Worm (Caenorhabditis elegans): Measurements from ENCODE around the gene mltn-12.

The mltn-12 gene

ce11 chrIV:8951953-8952567 is 40.8 kb upstream of the mltn-12 start:
- TF ChIP-seq sup-37 (GFP tag; optimal IDR thresholded peaks at IDR 0.05) (no peak), skn-1 (tag; optimal IDR thresholded peaks at IDR 0.05) (no peak), hlh-17 (GFP tag; optimal IDR thresholded peaks at IDR 0.05; ENCODE audit: borderline replicate concordance) (no peak), nhr-71 (tag; optimal IDR thresholded peaks at IDR 0.05) (no peak), elt-2 (tag; optimal IDR thresholded peaks at IDR 0.05) (peak; percentile 16), efl-1 (optimal IDR thresholded peaks at IDR 0.05) (no peak), efl-1 (GFP tag; optimal IDR thresholded peaks at IDR 0.05 in 1 of 2) (peak in 1 of 2 experiments; percentile 90)

ce11 chrIV:8954126-8954525 is 38.8 kb upstream of the mltn-12 start:
- TF ChIP-seq lin-35 (GFP tag; optimal IDR thresholded peaks at IDR 0.05) (no peak), lin-15B (tag; optimal IDR thresholded peaks at IDR 0.05) (no peak), snu-23 (GFP tag; optimal IDR thresholded peaks at IDR 0.05) (peak; percentile 24), efl-1 (optimal IDR thresholded peaks at IDR 0.05) (no peak), efl-1 (GFP tag; optimal IDR thresholded peaks at IDR 0.05 in 1 of 2) (peak in 1 of 2 experiments; percentile 74), sptf-1 (tag; optimal IDR thresholded peaks at IDR 0.05) (no peak), lin-14 (GFP tag; optimal IDR thresholded peaks at IDR 0.05) (peak; percentile 56), zag-1 (tag; optimal IDR thresholded peaks at IDR 0.05) (no peak), skn-1 (tag; optimal IDR thresholded peaks at IDR 0.05) (peak; percentile 34), zip-4 (GFP tag; optimal IDR thresholded peaks at IDR 0.05) (no peak)

- TF ChIP-seq mef-2 (tag; optimal IDR thresholded peaks at IDR 0.05) (no peak), swsn-7 (tag; optimal IDR thresholded peaks at IDR 0.05) (no peak), nhr-11 (tag; optimal IDR thresholded peaks at IDR 0.05) (no peak), unc-86 (tag; optimal IDR thresholded peaks at IDR 0.05) (no peak), unc-98 (GFP tag; IDR thresholded peaks at IDR 0.05) (no peak), lin-35 (GFP tag; optimal IDR thresholded peaks at IDR 0.05) (no peak), egl-27 (tag; optimal IDR thresholded peaks at IDR 0.05) (no peak), ztf-11 (tag; optimal IDR thresholded peaks at IDR 0.05) (no peak), jun-1 (tag; optimal IDR thresholded peaks at IDR 0.05) (no peak), nhr-85 (tag) (no peak), tlp-1 (tag; optimal IDR thresholded peaks at IDR 0.05) (no peak), blmp-1 (tag; optimal IDR thresholded peaks at IDR 0.05) (no peak), lin-13 (GFP tag; optimal IDR thresholded peaks at IDR 0.05) (no peak), lir-3 (tag; optimal IDR thresholded peaks at IDR 0.05; ENCODE audit: poor library complexity) (no peak), hpl-2 (GFP tag; optimal IDR thresholded peaks at IDR 0.05) (no peak), nhr-20 (tag; optimal IDR thresholded peaks at IDR 0.05) (no peak), snpc-4 (tag; optimal IDR thresholded peaks at IDR 0.05) (no peak), irx-1 (tag; optimal IDR thresholded peaks at IDR 0.05) (no peak), pax-3 (tag; optimal IDR thresholded peaks at IDR 0.05) (no peak)
Observed at ce11 chrIV:8956189-8956588, 36.7 kb upstream of the mltn-12 start, which contains the start of gene tpra-1. Gene tpra-1 (plus strand): TSS chrIV:8956489.

DNA sequence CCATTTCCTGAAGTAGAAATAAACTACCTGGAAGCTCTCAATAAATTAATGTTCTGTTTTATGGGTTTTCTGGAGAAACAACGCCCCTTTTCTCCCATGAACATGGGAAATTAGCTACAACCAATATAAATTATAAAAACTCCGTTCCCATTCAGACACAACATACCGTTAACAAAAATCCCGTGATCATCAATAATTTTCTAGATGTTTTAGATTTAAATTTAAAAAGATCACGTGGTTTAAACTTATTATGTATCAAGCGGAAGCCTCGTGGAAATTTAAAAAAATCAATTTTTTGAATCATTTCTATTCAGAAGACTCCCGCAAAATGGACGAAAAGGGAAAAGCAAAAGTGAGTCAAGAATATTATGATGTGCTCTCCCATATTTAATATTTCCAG is 27.0 kb upstream of the mltn-12 start, which contains the start of gene C53B4.2:
C53B4.2 (plus strand) TSS at position 301 of the 400 bp plus-strand sequence.
- TF ChIP-seq elt-3 (tag; optimal IDR thresholded peaks at IDR 0.05) (no peak), ama-1 (optimal IDR thresholded peaks at IDR 0.05) (no peak), lin-15B (tag; optimal IDR thresholded peaks at IDR 0.05) (no peak), ceh-82 (tag; optimal IDR thresholded peaks at IDR 0.05) (no peak), snu-23 (GFP tag; optimal IDR thresholded peaks at IDR 0.05) (no peak), nhr-11 (tag; optimal IDR thresholded peaks at IDR 0.05) (no peak), sptf-1 (tag; optimal IDR thresholded peaks at IDR 0.05) (no peak), zag-1 (tag; optimal IDR thresholded peaks at IDR 0.05) (no peak), Y116A8C.19 (tag; optimal IDR thresholded peaks at IDR 0.05; ENCODE audit: borderline replicate concordance) (no peak), aha-1 (tag; optimal IDR thresholded peaks at IDR 0.05) (no peak), C34B4.2 (tag; optimal IDR thresholded peaks at IDR 0.05) (no peak), isw-1 (GFP tag; IDR thresholded peaks at IDR 0.05) (no peak), fos-1 (tag; optimal IDR thresholded peaks at IDR 0.05) (no peak), aly-2 (tag; optimal IDR thresholded peaks at IDR 0.05) (no peak)

All from whole organism, L1 larva.